Worm (Caenorhabditis elegans): ENCODE results near the gene gba-4.

The gba-4 gene

DNA sequence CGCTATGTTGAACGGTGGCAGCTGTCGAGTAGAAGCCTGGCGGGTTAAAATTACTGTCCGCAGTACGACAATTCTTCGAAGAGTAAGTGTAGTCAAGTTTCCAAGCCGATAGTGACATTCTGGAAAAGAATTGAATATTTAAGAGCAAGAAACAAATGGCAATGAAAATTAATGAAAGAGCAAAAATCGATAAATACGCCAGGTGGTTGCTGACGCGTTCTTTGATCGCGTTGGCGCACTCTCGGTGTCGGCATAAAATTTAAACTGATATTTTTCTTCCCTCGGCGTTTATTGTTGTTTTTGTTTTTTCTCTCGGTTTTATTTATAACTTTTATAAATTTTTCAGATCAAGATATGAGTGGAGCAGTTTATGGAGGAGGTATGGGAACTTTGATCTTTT lies 44.0 kb upstream of the gba-4 start, which contains the start of the genes perm-3 and swsn-6 (continued):
- TF ChIP-seq ccch-3 (GFP tag; optimal IDR thresholded peaks at IDR 0.05), result no peak
- peak; percentile 83 for TF ChIP-seq pbrm-1 (GFP tag; IDR thresholded peaks at IDR 0.05)
- peak; percentile 65 for TF ChIP-seq F33H1.4 (GFP tag; IDR thresholded peaks at IDR 0.05)
- TF ChIP-seq xnd-1 (tag; optimal IDR thresholded peaks at IDR 0.05), result peak; percentile 21
- TF ChIP-seq madf-3 (GFP tag; IDR thresholded peaks at IDR 0.05), result peak; percentile 64; the same call in 1 of the 2 replicates
- peak; percentile 16 for TF ChIP-seq efl-1 (GFP tag; optimal IDR thresholded peaks at IDR 0.05)
- TF ChIP-seq F57A8.1 (GFP tag; optimal IDR thresholded peaks at IDR 0.05), result no peak
- peak; percentile 34; the same call in 1 of the 2 replicates for TF ChIP-seq lir-1 (GFP tag; conservative IDR thresholded peaks at IDR 0.05)
- peak; percentile 41 for TF ChIP-seq lsl-1 (GFP tag; optimal IDR thresholded peaks at IDR 0.05)
- no peak for TF ChIP-seq ama-1 (optimal IDR thresholded peaks at IDR 0.05)
- no peak for TF ChIP-seq ama-1 (GFP tag; optimal IDR thresholded peaks at IDR 0.05)
- TF ChIP-seq nhr-80 (tag; optimal IDR thresholded peaks at IDR 0.05), result peak; percentile 54
- no peak for TF ChIP-seq cebp-1 (GFP tag; IDR thresholded peaks at IDR 0.05)
- TF ChIP-seq cebp-1 (tag; optimal IDR thresholded peaks at IDR 0.05), result peak; percentile 65
- TF ChIP-seq let-526 (GFP tag; IDR thresholded peaks at IDR 0.05), result no peak
- no peak for TF ChIP-seq dpl-1 (GFP tag; optimal IDR thresholded peaks at IDR 0.05)
- TF ChIP-seq snpc-1.3 (tag; optimal IDR thresholded peaks at IDR 0.05; ENCODE audit: insufficient read depth), result peak; percentile 18
- no peak for TF ChIP-seq tbx-9 (tag; optimal IDR thresholded peaks at IDR 0.05; ENCODE audit: borderline replicate concordance)
- TF ChIP-seq ekl-4 (GFP tag; IDR thresholded peaks at IDR 0.05), result peak; percentile 83

- TF ChIP-seq ztf-6 (GFP tag; IDR thresholded peaks at IDR 0.05), result no peak
- TF ChIP-seq F57C9.4 (tag; optimal IDR thresholded peaks at IDR 0.05), result no peak
- no peak for TF ChIP-seq nhr-90 (tag; optimal IDR thresholded peaks at IDR 0.05)
- no peak for TF ChIP-seq hlh-12 (tag; optimal IDR thresholded peaks at IDR 0.05)
- TF ChIP-seq lin-26 (GFP tag; IDR thresholded peaks at IDR 0.05), result no peak
- no peak for TF ChIP-seq Y53F4B.3 (GFP tag; IDR thresholded peaks at IDR 0.05)
- no peak for TF ChIP-seq F52B5.7 (tag; optimal IDR thresholded peaks at IDR 0.05)
- peak; percentile 43 for TF ChIP-seq nhr-80 (tag; optimal IDR thresholded peaks at IDR 0.05)
- no peak for TF ChIP-seq rec-8 (tag; optimal IDR thresholded peaks at IDR 0.05)
- no peak for TF ChIP-seq cebp-1 (GFP tag; IDR thresholded peaks at IDR 0.05)
- TF ChIP-seq cebp-1 (tag; optimal IDR thresholded peaks at IDR 0.05), result no peak
- TF ChIP-seq die-1 (tag; optimal IDR thresholded peaks at IDR 0.05), result no peak
- TF ChIP-seq tlf-1 (GFP tag; optimal IDR thresholded peaks at IDR 0.05), result peak; percentile 1
- TF ChIP-seq repo-1 (tag; optimal IDR thresholded peaks at IDR 0.05), result no peak
- TF ChIP-seq aptf-3 (GFP tag; IDR thresholded peaks at IDR 0.05), result no peak
- TF ChIP-seq F39B2.1 (GFP tag; IDR thresholded peaks at IDR 0.05), result no peak
- TF ChIP-seq hrde-1 (tag; optimal IDR thresholded peaks at IDR 0.05; ENCODE audit: borderline replicate concordance), result no peak
- TF ChIP-seq ets-4 (GFP tag; optimal IDR thresholded peaks at IDR 0.05), result no peak
- TF ChIP-seq mes-4 (tag; optimal IDR thresholded peaks at IDR 0.05), result no peak
- TF ChIP-seq xnd-1 (tag; optimal IDR thresholded peaks at IDR 0.05), result no peak
- TF ChIP-seq mel-28 (tag; optimal IDR thresholded peaks at IDR 0.05; ENCODE audit: borderline replicate concordance), result no peak
- no peak for TF ChIP-seq ceh-91 (GFP tag; IDR thresholded peaks at IDR 0.05)
- no peak for TF ChIP-seq nhr-179 (tag; optimal IDR thresholded peaks at IDR 0.05)
- TF ChIP-seq dox-1 (GFP tag; IDR thresholded peaks at IDR 0.05), result no peak
- TF ChIP-seq nfya-2 (GFP tag; IDR thresholded peaks at IDR 0.05), result no peak
- TF ChIP-seq C17E4.6 (GFP tag; IDR thresholded peaks at IDR 0.05), result no peak
- no peak for TF ChIP-seq madf-3 (GFP tag; IDR thresholded peaks at IDR 0.05)
- TF ChIP-seq snpc-1.3 (tag; optimal IDR thresholded peaks at IDR 0.05; ENCODE audit: insufficient read depth), result peak; percentile 4
- TF ChIP-seq lin-35 (GFP tag; optimal IDR thresholded peaks at IDR 0.05), result no peak
- no peak for TF ChIP-seq ceh-79 (tag; optimal IDR thresholded peaks at IDR 0.05)
- TF ChIP-seq egrh-3 (GFP tag; IDR thresholded peaks at IDR 0.05), result no peak
- no peak for TF ChIP-seq dpl-1 (GFP tag; optimal IDR thresholded peaks at IDR 0.05)
- no peak for TF ChIP-seq ztf-25 (GFP tag; IDR thresholded peaks at IDR 0.05)
- 0 out of 2 replicates have a peak, but pooled peaks have one; percentile 46 for TF ChIP-seq attf-6 (GFP tag; IDR thresholded peaks at IDR 0.05)
- TF ChIP-seq hmg-20 (GFP tag; IDR thresholded peaks at IDR 0.05), result no peak
- no peak for TF ChIP-seq B0019.2 (GFP tag; conservative IDR thresholded peaks at IDR 0.05)
- no peak for TF ChIP-seq ccch-3 (GFP tag; optimal IDR thresholded peaks at IDR 0.05)
Measured at ce11 chrIV:5393566-5393965, 42.9 kb upstream of the gba-4 start.

Measured in whole organism, young adult.